Worm (Caenorhabditis elegans) whole organism, late embryonic: Measurements from ENCODE around the gene ZC116.1.

Source experiments
- C08G9.2 ChIP-seq: sonication (generic microtip); optimal IDR thresholded peaks from 2 replicates; lab custom pipeline; 2016; ENCODE audit warnings: mild to moderate bottlenecking, missing genetic modification characterization, moderate library complexity, missing compliant biosample characterization
- C38D4.7 ChIP-seq: fragments of 200-800 bp; sonication (Bioruptor generic); optimal IDR thresholded peaks from 2 replicates; lab custom pipeline; 2018; ENCODE audit warnings: mild to moderate bottlenecking, missing genetic modification characterization, moderate library complexity, missing compliant biosample characterization
- F13H6.1 ChIP-seq: sonication (generic microtip); optimal IDR thresholded peaks from 2 replicates; lab custom pipeline; 2016; ENCODE audit warnings: missing genetic modification characterization, missing compliant biosample characterization
- K02D7.2 ChIP-seq: sonication (generic microtip); optimal IDR thresholded peaks from 2 replicates; lab custom pipeline; 2017; ENCODE audit warnings: mild to moderate bottlenecking, missing genetic modification characterization, missing compliant biosample characterization
- T23F11.4 ChIP-seq: fragments of 200-800 bp; sonication (Bioruptor generic); optimal IDR thresholded peaks from 2 replicates; lab custom pipeline; 2018; ENCODE audit warnings: mild to moderate bottlenecking, missing genetic modification characterization, missing compliant biosample characterization
- Y22D7AL.16 ChIP-seq: sonication (generic microtip); optimal IDR thresholded peaks from 2 replicates; lab custom pipeline; 2016; ENCODE audit warnings: missing genetic modification characterization, missing compliant biosample characterization
- ahr-1 ChIP-seq: sonication (generic microtip); optimal IDR thresholded peaks from 2 replicates; lab custom pipeline; 2016; ENCODE audit warnings: missing genetic modification characterization, missing compliant biosample characterization
- ama-1 ChIP-seq: fragments of 150-350 bp; optimal IDR thresholded peaks from 2 replicates; lab custom pipeline; 2014
- ceh-14 ChIP-seq: sonication (generic microtip); optimal IDR thresholded peaks from 2 replicates; lab custom pipeline; 2016; ENCODE audit warnings: missing genotype, missing genetic modification characterization, missing compliant biosample characterization
- ceh-2 ChIP-seq: sonication (generic microtip); optimal IDR thresholded peaks from 2 replicates; lab custom pipeline; 2016; ENCODE audit warnings: missing genotype, missing genetic modification characterization, missing compliant biosample characterization
- ceh-22 ChIP-seq: sonication (generic microtip); optimal IDR thresholded peaks from 2 replicates; lab custom pipeline; 2017; ENCODE audit warnings: missing biosample characterization, missing genetic modification characterization
- ceh-24 ChIP-seq: sonication (generic microtip); optimal IDR thresholded peaks from 2 replicates; lab custom pipeline; 2016; ENCODE audit warnings: mild to moderate bottlenecking, missing genetic modification characterization, missing compliant biosample characterization
- ceh-45 ChIP-seq: fragments of 200-800 bp; sonication (Bioruptor generic); IDR thresholded peaks from 2 replicates; pipeline ENCODE4 v1.3.6; 2022; ENCODE audit warnings: missing genetic modification reagents, missing genetic modification characterization, missing compliant biosample characterization
- ceh-6 ChIP-seq: fragments of 200-800 bp; sonication (Bioruptor generic); optimal IDR thresholded peaks from 2 replicates; lab custom pipeline; 2018; ENCODE audit warnings: mild to moderate bottlenecking, missing genetic modification characterization, missing compliant biosample characterization
- elt-4 ChIP-seq: sonication (generic microtip); optimal IDR thresholded peaks from 2 replicates; lab custom pipeline; 2016; ENCODE audit warnings: missing genetic modification characterization, missing compliant biosample characterization
- ets-4 ChIP-seq: sonication (generic microtip); optimal IDR thresholded peaks from 2 replicates; lab custom pipeline; 2016; ENCODE audit warnings: missing genetic modification characterization, missing compliant biosample characterization
- gmeb-2 ChIP-seq: sonication (generic microtip); optimal IDR thresholded peaks from 2 replicates; lab custom pipeline; 2016; ENCODE audit warnings: missing genetic modification characterization, inconsistent platforms, missing compliant biosample characterization
- hlh-30 ChIP-seq: sonication (generic microtip); optimal IDR thresholded peaks from 2 replicates; lab custom pipeline; 2017; ENCODE audit warnings: antibody characterized with exemption, missing genetic modification characterization, missing compliant biosample characterization; ENCODE audit not compliant: insufficient read depth
- hlh-6 ChIP-seq: sonication (generic microtip); optimal IDR thresholded peaks from 2 replicates; lab custom pipeline; 2016; ENCODE audit warnings: missing genotype, missing genetic modification characterization, missing compliant biosample characterization
- lim-6 ChIP-seq: sonication (generic microtip); optimal IDR thresholded peaks from 2 replicates; lab custom pipeline; 2016; ENCODE audit warnings: missing genetic modification characterization, missing compliant biosample characterization
- lin-11 ChIP-seq: fragments of 200-800 bp; sonication (Bioruptor generic); optimal IDR thresholded peaks from 2 replicates; lab custom pipeline; 2018; ENCODE audit warnings: mild to moderate bottlenecking, missing genetic modification characterization, missing compliant biosample characterization
- madf-2 ChIP-seq: sonication (generic microtip); optimal IDR thresholded peaks from 2 replicates; lab custom pipeline; 2017; ENCODE audit warnings: missing genetic modification characterization, missing compliant biosample characterization
- mec-3 ChIP-seq: sonication (generic microtip); optimal IDR thresholded peaks from 2 replicates; lab custom pipeline; 2016; ENCODE audit warnings: borderline replicate concordance, missing genetic modification characterization, missing compliant biosample characterization
- nfya-1 ChIP-seq: sonication (generic microtip); optimal IDR thresholded peaks from 2 replicates; lab custom pipeline; 2017; ENCODE audit warnings: missing genetic modification characterization, mild to moderate bottlenecking, missing compliant biosample characterization, antibody characterized with exemption, moderate library complexity
- nhr-232 ChIP-seq: sonication (generic microtip); optimal IDR thresholded peaks from 2 replicates; lab custom pipeline; 2016; ENCODE audit warnings: missing genetic modification characterization, missing compliant biosample characterization
- npax-4 ChIP-seq: sonication (generic microtip); optimal IDR thresholded peaks from 2 replicates; lab custom pipeline; 2016; ENCODE audit warnings: missing genetic modification characterization, missing compliant biosample characterization
- odd-2 ChIP-seq: sonication (generic microtip); optimal IDR thresholded peaks from 2 replicates; lab custom pipeline; 2017; ENCODE audit warnings: antibody characterized with exemption, mild to moderate bottlenecking, missing genetic modification characterization, missing compliant biosample characterization
- ref-2 ChIP-seq: sonication (generic microtip); optimal IDR thresholded peaks from 2 replicates; lab custom pipeline; 2016; ENCODE audit warnings: missing genetic modification characterization, missing compliant biosample characterization
- sdc-2 ChIP-seq: sonication (generic microtip); optimal IDR thresholded peaks from 2 replicates; lab custom pipeline; 2016; ENCODE audit warnings: missing genotype, missing genetic modification characterization, missing compliant biosample characterization
- sox-4 ChIP-seq: sonication (generic microtip); optimal IDR thresholded peaks from 2 replicates; lab custom pipeline; 2017; ENCODE audit warnings: mild to moderate bottlenecking, missing genetic modification characterization, inconsistent platforms, missing compliant biosample characterization
- syd-9 ChIP-seq: sonication (generic microtip); optimal IDR thresholded peaks from 2 replicates; lab custom pipeline; 2016; ENCODE audit warnings: mild to moderate bottlenecking, missing genetic modification characterization, moderate library complexity, missing compliant biosample characterization
- tbx-2 ChIP-seq: sonication (generic microtip); optimal IDR thresholded peaks from 2 replicates; lab custom pipeline; 2016; ENCODE audit warnings: missing genetic modification characterization, missing compliant biosample characterization
- tbx-7 ChIP-seq: sonication (generic microtip); optimal IDR thresholded peaks from 2 replicates; lab custom pipeline; 2016; ENCODE audit warnings: missing genotype, missing genetic modification characterization, missing compliant biosample characterization
- unc-42 ChIP-seq: sonication (generic microtip); optimal IDR thresholded peaks from 2 replicates; lab custom pipeline; 2016; ENCODE audit warnings: missing genotype, missing genetic modification characterization, missing compliant biosample characterization
- unc-86 ChIP-seq: sonication (generic microtip); optimal IDR thresholded peaks from 2 replicates; lab custom pipeline; 2016; ENCODE audit warnings: missing genetic modification characterization, missing compliant biosample characterization
- zip-5 ChIP-seq: sonication (generic microtip); optimal IDR thresholded peaks from 2 replicates; lab custom pipeline; 2016; ENCODE audit warnings: missing genetic modification characterization, missing compliant biosample characterization
- ztf-16 ChIP-seq: sonication (generic microtip); optimal IDR thresholded peaks from 2 replicates; lab custom pipeline; 2017; ENCODE audit warnings: missing genetic modification characterization, missing compliant biosample characterization

ZC116.1 gene

ce11 chrV:12609526-12609925, at the start of gene ZC116.1:
Gene ZC116.1, plus strand, starts transcription at chrV:12609826.
- TF ChIP-seq ceh-6 (GFP tag; lab: Kevin White, UChicago) (no peak), syd-9 (no peak), T23F11.4 (GFP tag; lab: Kevin White, UChicago) (no peak), ceh-45 (no peak), ztf-16 (tag; lab: Kevin White, UChicago) (no peak), npax-4 (no peak), hlh-30 (tag; lab: Kevin White, UChicago) (no peak), ets-4 (no peak), unc-42 (tag; lab: Kevin White, UChicago) (no peak), ahr-1 (no peak), mec-3 (tag; lab: Kevin White, UChicago) (no peak), elt-4 (tag; lab: Kevin White, UChicago) (no peak)

- TF ChIP-seq ceh-14 (no peak), odd-2 (no peak), F13H6.1 (tag; lab: Kevin White, UChicago) (no peak), lin-11 (tag; lab: Kevin White, UChicago) (no peak), sox-4 (tag; lab: Kevin White, UChicago) (no peak), nhr-232 (tag; lab: Kevin White, UChicago) (no peak), ahr-1 (no peak), elt-4 (tag; lab: Kevin White, UChicago) (no peak), syd-9 (no peak), unc-42 (tag; lab: Kevin White, UChicago) (no peak), ceh-2 (tag; lab: Kevin White, UChicago) (no peak), C08G9.2 (tag; lab: Kevin White, UChicago) (no peak), madf-2 (no peak), lim-6 (tag; lab: Kevin White, UChicago) (no peak), ceh-24 (tag; lab: Kevin White, UChicago) (no peak), hlh-30 (tag; lab: Kevin White, UChicago) (no peak)
Measured at ce11 chrV:12560328-12560782, 49.3 kb upstream of the ZC116.1 start, which contains the start of gene sel-1. Gene sel-1, plus strand, starts transcription at chrV:12560732.

- TF ChIP-seq gmeb-2 (tag; lab: Kevin White, UChicago) (no peak), hlh-6 (tag; lab: Kevin White, UChicago) (no peak), sox-4 (tag; lab: Kevin White, UChicago) (no peak), tbx-7 (tag; lab: Kevin White, UChicago) (no peak), nfya-1 (no peak), T23F11.4 (GFP tag; lab: Kevin White, UChicago) (no peak), Y22D7AL.16 (no peak), ztf-16 (tag; lab: Kevin White, UChicago) (no peak), tbx-2 (tag; lab: Kevin White, UChicago) (no peak), ref-2 (tag; lab: Kevin White, UChicago) (no peak), unc-86 (tag; lab: Kevin White, UChicago) (no peak), sdc-2 (tag; lab: Kevin White, UChicago) (no peak), zip-5 (tag; lab: Kevin White, UChicago) (no peak), hlh-30 (tag; lab: Kevin White, UChicago) (no peak), unc-42 (tag; lab: Kevin White, UChicago) (no peak), C38D4.7 (GFP tag; lab: Kevin White, UChicago) (no peak), nhr-232 (tag; lab: Kevin White, UChicago) (no peak), K02D7.2 (tag; lab: Kevin White, UChicago) (no peak), ceh-6 (GFP tag; lab: Kevin White, UChicago) (no peak)
Measured at ce11 chrV:12563187-12563586, 46.4 kb upstream of the ZC116.1 start, which contains the start of gene mrps-5. Gene mrps-5, plus strand, starts transcription at chrV:12563487.

- TF ChIP-seq ceh-22 (tag; lab: Kevin White, UChicago) (no peak), ama-1 (lab: Kevin White, UChicago) (no peak)
Measured at ce11 chrV:12564902-12565301, 44.7 kb upstream of the ZC116.1 start.
